Worm (Caenorhabditis elegans) whole organism, mixed stage, embryonic: Measurements from ENCODE around the gene Y16E11A.4.
"Not testable (repeated sequence)": the region's sequence is repeated elsewhere in the genome, so short reads cannot be mapped to it uniquely, and the experiment has no call there.

Experiments used
- ces-1 ChIP-seq: fragments of 150-350 bp; optimal IDR thresholded peaks from 2 replicates; lab custom pipeline; 2014; ENCODE audit warnings: missing biosample characterization, missing genetic modification reagents, missing genetic modification characterization
- lsy-2 ChIP-seq: fragments of 150-350 bp; optimal IDR thresholded peaks from 2 replicates; lab custom pipeline; 2014; ENCODE audit warnings: missing biosample characterization, missing genetic modification characterization
- mls-2 ChIP-seq: sonication (generic microtip); optimal IDR thresholded peaks from 2 replicates; lab custom pipeline; 2016; ENCODE audit warnings: mild to moderate bottlenecking, missing genetic modification characterization, moderate library complexity, missing compliant biosample characterization
- nhr-12 ChIP-seq: fragments of 150-350 bp; optimal IDR thresholded peaks from 2 replicates; lab custom pipeline; 2014; ENCODE audit warnings: missing biosample characterization, missing genetic modification characterization
- nhr-28 ChIP-seq: fragments of 150-350 bp; optimal IDR thresholded peaks from 2 replicates; lab custom pipeline; 2014; ENCODE audit warnings: missing biosample characterization, missing genetic modification characterization
- nhr-76 ChIP-seq: sonication (generic microtip); optimal IDR thresholded peaks from 2 replicates; lab custom pipeline; 2017; ENCODE audit warnings: missing biosample characterization, missing genetic modification characterization
- sem-2 ChIP-seq: fragments of 200-800 bp; sonication (Bioruptor generic); optimal IDR thresholded peaks from 2 replicates; lab custom pipeline; 2018; ENCODE audit warnings: mild to moderate bottlenecking, missing genetic modification characterization, missing compliant biosample characterization
- snpc-4 ChIP-seq: fragments of 150-350 bp; optimal IDR thresholded peaks from 2 replicates; lab custom pipeline; 2014; ENCODE audit warnings: missing biosample characterization, missing genetic modification characterization

DNA sequence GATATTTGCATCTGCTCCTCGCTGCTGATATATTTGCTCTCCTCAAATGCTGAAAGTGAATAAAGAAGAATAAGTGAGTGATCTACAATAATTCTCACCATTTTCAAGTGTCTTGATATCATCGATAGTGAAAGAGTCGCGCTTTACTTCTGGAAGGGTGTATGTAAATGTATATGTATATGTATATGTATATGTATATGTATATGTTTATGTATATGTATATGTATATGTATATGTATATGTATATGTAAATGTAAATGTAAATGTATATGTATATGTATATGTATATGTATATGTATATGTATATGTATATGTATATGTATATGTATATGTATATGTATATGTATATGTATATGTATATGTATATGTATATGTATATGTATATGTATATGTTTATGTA is 13.6 kb downstream of the Y16E11A.4 start, which contains the start of gene ceh-84:
- TF ChIP-seq snpc-4 (tag; lab: Kevin White, UChicago); nhr-12 (tag; lab: Kevin White, UChicago); ces-1; nhr-76 (tag; lab: Kevin White, UChicago); sem-2 (GFP tag; lab: Kevin White, UChicago); lsy-2 (tag; lab: Kevin White, UChicago); nhr-28 (tag; lab: Kevin White, UChicago); mls-2 (tag; lab: Kevin White, UChicago): not testable (repeated sequence)
